Fruit fly (Drosophila melanogaster) whole organism: ENCODE measurements around the gene CG1979.

Source experiments
- CG8478 ChIP-seq: fragments of >200 bp; optimal IDR thresholded peaks from 2 replicates; lab custom pipeline; 2018; ENCODE audit warnings: inconsistent platforms
- Dll ChIP-seq: fragments of >200 bp; optimal IDR thresholded peaks from 2 replicates; lab custom pipeline; 2017
- EcR ChIP-seq, 2 experiments: fragments of >200 bp; optimal IDR thresholded peaks; 2 replicates each; lab custom pipeline; 2017; ENCODE audit warnings: missing biosample characterization in 2 of 2, missing genetic modification characterization in 2 of 2, missing genetic modification reagents in 2 of 2
- psq ChIP-seq: fragments of >200 bp; optimal IDR thresholded peaks from 2 replicates; lab custom pipeline; 2017
- usp ChIP-seq: fragments of >200 bp; optimal IDR thresholded peaks from 2 replicates; lab custom pipeline; 2017; ENCODE audit warnings: missing biosample characterization, missing genetic modification characterization, mixed read lengths

DNA sequence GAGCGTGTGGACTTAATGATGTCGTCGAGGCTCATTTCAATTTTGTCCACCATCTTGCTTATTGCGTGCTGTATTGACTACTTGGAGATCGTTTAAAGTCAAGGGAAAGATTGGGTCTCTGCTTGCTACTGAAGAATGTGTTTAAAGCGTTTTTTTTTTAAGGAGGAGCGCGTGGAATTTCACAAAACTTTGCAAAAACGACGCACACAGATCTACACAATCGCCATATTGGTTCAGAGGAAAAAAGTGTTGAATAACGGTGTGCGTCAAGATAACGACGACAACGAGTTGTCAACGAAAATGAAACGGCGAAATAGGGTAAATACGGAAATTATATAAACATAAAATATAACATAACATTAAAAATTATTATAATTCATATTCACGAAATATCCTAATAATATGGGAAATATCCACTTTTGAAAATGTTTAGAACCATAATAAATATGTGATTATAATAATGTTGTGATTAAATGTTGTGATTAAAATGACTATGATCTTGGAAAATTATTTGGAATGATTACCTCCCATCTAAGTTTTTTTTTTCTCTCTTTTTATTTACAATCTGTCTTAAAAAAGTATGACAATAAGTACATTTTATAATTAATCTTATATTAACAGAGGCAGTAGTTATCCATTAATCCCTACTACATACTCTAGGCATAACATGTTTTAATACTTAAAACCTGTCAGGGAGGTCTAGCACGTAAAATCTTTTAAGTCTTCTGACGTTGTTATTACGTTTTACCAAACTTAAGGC, 26.0 kb downstream of the CG1979 start, which contains the start of gene Ref1:
- TF ChIP-seq usp (GFP tag; lab: Kevin White, UChicago) (no peak), CG8478 (no peak), psq (lab: Kevin White, UChicago) (no peak), Dll (lab: Kevin White, UChicago) (no peak), EcR (GFP tag; optimal IDR thresholded peaks at IDR 0.05; lab: Kevin White, UChicago) (no peak)
